Fruit fly (Drosophila melanogaster): ENCODE data around the gene Fuca.
A peak's percentile ranks its signal among the peaks of the same experiment; 100 is the strongest.

The Fuca gene

dm6 chr3L:11555662-11556460 is 33.3 kb upstream of the Fuca start (continued):
- TF ChIP-seq gcm (GFP tag; optimal IDR thresholded peaks at IDR 0.05): peak; percentile 53
- no peak for TF ChIP-seq dimm (GFP tag; IDR thresholded peaks at IDR 0.05)
- peak; percentile 53 for TF ChIP-seq az2 (GFP tag; optimal IDR thresholded peaks at IDR 0.05)
- TF ChIP-seq CG13296 (GFP tag; optimal IDR thresholded peaks at IDR 0.05): peak; percentile 74
- peak; percentile 76 for TF ChIP-seq CG30403 (GFP tag; optimal IDR thresholded peaks at IDR 0.05)
- TF ChIP-seq dmrt99B (tag; optimal IDR thresholded peaks at IDR 0.05): peak; percentile 90
- peak; percentile 65 for TF ChIP-seq gsb-n (tag; optimal IDR thresholded peaks at IDR 0.05)
- TF ChIP-seq CG3847 (GFP tag; IDR thresholded peaks at IDR 0.05): peak; percentile 59; the same call in 1 of the 2 replicates
- TF ChIP-seq CG8924 (tag; optimal IDR thresholded peaks at IDR 0.05): peak; percentile 88
- TF ChIP-seq br (optimal IDR thresholded peaks at IDR 0.05): no peak
- TF ChIP-seq CG34376 (GFP tag; optimal IDR thresholded peaks at IDR 0.05): peak; percentile 34
- TF ChIP-seq usp (GFP tag; optimal IDR thresholded peaks at IDR 0.05): no peak
- peak; percentile 11 for TF ChIP-seq kni (GFP tag; optimal IDR thresholded peaks at IDR 0.05)
- peak; percentile 65 for TF ChIP-seq Six4 (GFP tag; optimal IDR thresholded peaks at IDR 0.05)
- peak; percentile 19 for TF ChIP-seq CG17186 (GFP tag; optimal IDR thresholded peaks at IDR 0.05)
- TF ChIP-seq CG12391 (tag; optimal IDR thresholded peaks at IDR 0.05): peak; percentile 87
- TF ChIP-seq CG3065 (GFP tag; optimal IDR thresholded peaks at IDR 0.05): no peak
- TF ChIP-seq amos (GFP tag; IDR thresholded peaks at IDR 0.05; ENCODE audit: partially characterized antibody): no peak; the same call in 1 of the 2 replicates
- TF ChIP-seq abd-A (tag; optimal IDR thresholded peaks at IDR 0.05): peak; percentile 91
- TF ChIP-seq Dp (GFP tag; optimal IDR thresholded peaks at IDR 0.05): no peak
- no peak for TF ChIP-seq CG9876 (GFP tag; optimal IDR thresholded peaks at IDR 0.05)
- peak; percentile 41 for TF ChIP-seq tin (GFP tag; optimal IDR thresholded peaks at IDR 0.05)
- peak; percentile 45 for TF ChIP-seq CG6683 (GFP tag; optimal IDR thresholded peaks at IDR 0.05)
- peak; percentile 34 for TF ChIP-seq CG13775 (GFP tag; optimal IDR thresholded peaks at IDR 0.05)
- TF ChIP-seq ems (GFP tag; optimal IDR thresholded peaks at IDR 0.05): no peak
- peak; percentile 82 for TF ChIP-seq dmrt11E (tag; optimal IDR thresholded peaks at IDR 0.05)
- TF ChIP-seq Hey (tag; optimal IDR thresholded peaks at IDR 0.05): peak; percentile 35
- TF ChIP-seq CG9215 (GFP tag; IDR thresholded peaks at IDR 0.05): peak; percentile 29; the same call in 1 of the 2 replicates
- no peak for TF ChIP-seq btn (GFP tag; optimal IDR thresholded peaks at IDR 0.05)
- no peak for TF ChIP-seq Mad (GFP tag; optimal IDR thresholded peaks at IDR 0.05)
- TF ChIP-seq Tbp (GFP tag; optimal IDR thresholded peaks at IDR 0.05): no peak
- TF ChIP-seq CG12071 (GFP tag; optimal IDR thresholded peaks at IDR 0.05): peak; percentile 18
- TF ChIP-seq Bdp1 (GFP tag; optimal IDR thresholded peaks at IDR 0.05): no peak
- no peak for TF ChIP-seq dan (GFP tag; IDR thresholded peaks at IDR 0.05)
- peak; percentile 44 for TF ChIP-seq salm (tag; optimal IDR thresholded peaks at IDR 0.05)
- TF ChIP-seq so (GFP tag; IDR thresholded peaks at IDR 0.05): peak; percentile 51; the same call in 1 of the 3 replicates
- TF ChIP-seq Sox100B (GFP tag; optimal IDR thresholded peaks at IDR 0.05): peak; percentile 79
- no peak for TF ChIP-seq HLH4C (GFP tag; IDR thresholded peaks at IDR 0.05; ENCODE audit: partially characterized antibody)
- TF ChIP-seq sr (GFP tag; IDR thresholded peaks at IDR 0.05): no peak
- peak; percentile 57 for TF ChIP-seq CG4328 (GFP tag; optimal IDR thresholded peaks at IDR 0.05)
- TF ChIP-seq Trl (optimal IDR thresholded peaks at IDR 0.05): no peak
- TF ChIP-seq Trl (GFP tag; optimal IDR thresholded peaks at IDR 0.05): peak; percentile 32
- no peak for TF ChIP-seq CG4282 (GFP tag; optimal IDR thresholded peaks at IDR 0.05)
- TF ChIP-seq maf-S (GFP tag; optimal IDR thresholded peaks at IDR 0.05): peak; percentile 39
- peak; percentile 78 for TF ChIP-seq D19A (tag; optimal IDR thresholded peaks at IDR 0.05)
- no peak for TF ChIP-seq Dll (GFP tag; IDR thresholded peaks at IDR 0.05; ENCODE audit: partially characterized antibody)
- peak; percentile 46 for TF ChIP-seq trh (GFP tag; optimal IDR thresholded peaks at IDR 0.05)
- peak; percentile 49 for TF ChIP-seq cwo (GFP tag; optimal IDR thresholded peaks at IDR 0.05)
- TF ChIP-seq inv (GFP tag; IDR thresholded peaks at IDR 0.05; ENCODE audit: partially characterized antibody): no peak
- TF ChIP-seq H2.0 (GFP tag; IDR thresholded peaks at IDR 0.05): no peak
